Worm (Caenorhabditis elegans) whole organism, midembryonic: ENCODE data around the gene math-9.
"Not testable (repeated sequence)": the region's sequence is repeated elsewhere in the genome, so short reads cannot be mapped to it uniquely, and the experiment has no call there.

Source experiments
- T22C8.4 ChIP-seq: fragments of 200-800 bp; sonication (Bioruptor generic); IDR thresholded peaks from 2 replicates; pipeline ENCODE4 v1.3.6; 2022; ENCODE audit warnings: missing genetic modification characterization, missing compliant biosample characterization
- cog-1 ChIP-seq: sonication (generic microtip); optimal IDR thresholded peaks from 2 replicates; lab custom pipeline; 2016; ENCODE audit warnings: missing genetic modification characterization, missing compliant biosample characterization
- flt-1 ChIP-seq: fragments of 200-800 bp; sonication (Bioruptor generic); IDR thresholded peaks from 2 replicates; pipeline ENCODE4 v1.3.6; 2022; ENCODE audit warnings: missing genetic modification characterization, missing compliant biosample characterization
- klf-2 ChIP-seq: fragments of 200-800 bp; sonication (Bioruptor generic); conservative IDR thresholded peaks from 2 replicates; pipeline ENCODE4 v1.3.6; 2022; ENCODE audit warnings: missing genetic modification reagents, missing genetic modification characterization, missing compliant biosample characterization
- med-1 ChIP-seq: sonication (generic microtip); optimal IDR thresholded peaks from 2 replicates; lab custom pipeline; 2017; ENCODE audit warnings: missing genetic modification characterization, mild to moderate bottlenecking, missing compliant biosample characterization, antibody characterized with exemption, missing genetic modification reagents; ENCODE audit not compliant: insufficient read depth
- ref-1 ChIP-seq: fragments of 200-800 bp; sonication (Bioruptor generic); conservative IDR thresholded peaks from 2 replicates; pipeline ENCODE4 v1.3.6; 2022; ENCODE audit warnings: missing genetic modification reagents, missing genetic modification characterization, missing compliant biosample characterization
- tab-1 ChIP-seq: fragments of 200-800 bp; sonication (Bioruptor generic); IDR thresholded peaks from 2 replicates; pipeline ENCODE4 v1.3.6; 2022; ENCODE audit warnings: missing genetic modification characterization, missing compliant biosample characterization
- ztf-23 ChIP-seq: fragments of 200-800 bp; sonication (Bioruptor generic); IDR thresholded peaks from 2 replicates; pipeline ENCODE4 v1.3.6; 2022; ENCODE audit warnings: missing genetic modification reagents, missing genetic modification characterization, missing compliant biosample characterization
- ztf-29 ChIP-seq: fragments of 200-800 bp; sonication (Bioruptor generic); IDR thresholded peaks from 2 replicates; pipeline ENCODE4 v1.3.6; 2022; ENCODE audit warnings: missing genetic modification reagents, missing genetic modification characterization, missing compliant biosample characterization

Gene math-9

ce11 chrII:1882705-1883104 is 7.9 kb downstream of the math-9 start, which contains the start of gene math-5:
Gene math-5, minus strand, starts transcription at chrII:1882805.
- TF ChIP-seq ref-1 (GFP tag; lab: Robert Waterston, UW) (no peak), tab-1 (GFP tag; lab: Robert Waterston, UW) (no peak), cog-1 (no peak), ztf-23 (GFP tag; lab: Robert Waterston, UW) (no peak), med-1 (GFP tag; lab: Kevin White, UChicago) (no peak), T22C8.4 (GFP tag; lab: Robert Waterston, UW) (no peak), flt-1 (no peak), ztf-29 (no peak), klf-2 (GFP tag; lab: Robert Waterston, UW) (no peak)

ce11 chrII:1878663-1879062 is 11.9 kb downstream of the math-9 start, which contains the start of gene math-16:
Gene math-16, minus strand, starts transcription at chrII:1878763.
- no peak for TF ChIP-seq tab-1 (GFP tag; lab: Robert Waterston, UW)
- no peak for TF ChIP-seq med-1 (GFP tag; lab: Kevin White, UChicago)

ce11 chrII:1875658-1876057 is 14.9 kb downstream of the math-9 start, which contains the start of gene math-13:
Gene math-13, plus strand, starts transcription at chrII:1875958.
- TF ChIP-seq ztf-23 (GFP tag; lab: Robert Waterston, UW) (no peak), ztf-29 (no peak), klf-2 (GFP tag; lab: Robert Waterston, UW) (no peak), tab-1 (GFP tag; lab: Robert Waterston, UW) (no peak), ref-1 (GFP tag; lab: Robert Waterston, UW) (no peak), med-1 (GFP tag; lab: Kevin White, UChicago) (no peak), flt-1 (no peak), T22C8.4 (GFP tag; lab: Robert Waterston, UW) (no peak), cog-1 (no peak)

- TF ChIP-seq med-1 (GFP tag; lab: Kevin White, UChicago) (no peak), klf-2 (GFP tag; lab: Robert Waterston, UW) (no peak), cog-1 (no peak), tab-1 (GFP tag; lab: Robert Waterston, UW) (no peak), ztf-23 (GFP tag; lab: Robert Waterston, UW) (no peak), T22C8.4 (GFP tag; lab: Robert Waterston, UW) (no peak), ztf-29 (no peak), flt-1 (no peak)
Measured at ce11 chrII:1870875-1871592, 19.5 kb downstream of the math-9 start, which contains the start of gene math-10. Gene math-10, plus strand, starts transcription at chrII:1871542.

DNA sequence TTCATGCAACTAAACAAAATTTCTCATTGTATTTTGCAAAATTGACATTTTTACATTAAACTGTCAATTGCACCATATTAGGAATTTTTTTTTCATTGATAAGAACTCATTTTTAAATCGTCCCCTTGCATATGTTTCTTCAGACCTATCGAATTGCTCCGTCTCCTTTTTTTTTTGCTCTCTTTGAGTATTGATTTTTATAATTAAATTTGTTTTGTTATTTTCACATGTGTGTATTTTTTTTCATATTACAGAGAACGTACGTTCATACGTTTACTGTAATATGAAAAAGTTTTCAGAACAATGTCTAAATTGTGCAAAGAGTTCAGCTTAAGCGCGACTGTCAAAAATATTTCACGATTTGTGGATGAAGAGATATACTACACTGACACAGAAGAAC is 21.5 kb downstream of the math-9 start, which contains the start of gene math-14:
Gene math-14, plus strand, starts transcription at position 301 of the 400 bp plus-strand sequence.
- TF ChIP-seq T22C8.4 (GFP tag; lab: Robert Waterston, UW) (no peak), ztf-29 (no peak), med-1 (GFP tag; lab: Kevin White, UChicago) (no peak), tab-1 (GFP tag; lab: Robert Waterston, UW) (no peak), flt-1 (no peak), klf-2 (GFP tag; lab: Robert Waterston, UW) (no peak), ztf-23 (GFP tag; lab: Robert Waterston, UW) (no peak), ref-1 (GFP tag; lab: Robert Waterston, UW) (no peak), cog-1 (no peak)

ce11 chrII:1865683-1866431 is 24.7 kb downstream of the math-9 start, which contains the start of gene math-15:
Gene math-15, plus strand, starts transcription at chrII:1866381.
- no peak for TF ChIP-seq cog-1
- TF ChIP-seq tab-1 (GFP tag; lab: Robert Waterston, UW): no peak
- TF ChIP-seq ztf-29: no peak
- TF ChIP-seq flt-1: no peak
- TF ChIP-seq T22C8.4 (GFP tag; lab: Robert Waterston, UW): no peak
- TF ChIP-seq klf-2 (GFP tag; lab: Robert Waterston, UW): no peak
- TF ChIP-seq med-1 (GFP tag; lab: Kevin White, UChicago): no peak
- no peak for TF ChIP-seq ref-1 (GFP tag; lab: Robert Waterston, UW)

- TF ChIP-seq klf-2 (GFP tag; lab: Robert Waterston, UW) (no peak), ztf-29 (no peak), ztf-23 (GFP tag; lab: Robert Waterston, UW) (no peak), T22C8.4 (GFP tag; lab: Robert Waterston, UW) (no peak), flt-1 (no peak), ref-1 (GFP tag; lab: Robert Waterston, UW) (no peak), med-1 (GFP tag; lab: Kevin White, UChicago) (no peak), cog-1 (no peak), tab-1 (GFP tag; lab: Robert Waterston, UW) (no peak)
Measured at ce11 chrII:1864278-1864677, 26.3 kb downstream of the math-9 start, which contains the start of gene C16C4.17. Gene C16C4.17, plus strand, starts transcription at chrII:1864578.

ce11 chrII:1862334-1862733 is 28.2 kb downstream of the math-9 start, which contains the start of gene fbxb-98:
Gene fbxb-98, plus strand, starts transcription at chrII:1862634.
- TF ChIP-seq ref-1 (GFP tag; lab: Robert Waterston, UW); med-1 (GFP tag; lab: Kevin White, UChicago); klf-2 (GFP tag; lab: Robert Waterston, UW): not testable (repeated sequence)

DNA sequence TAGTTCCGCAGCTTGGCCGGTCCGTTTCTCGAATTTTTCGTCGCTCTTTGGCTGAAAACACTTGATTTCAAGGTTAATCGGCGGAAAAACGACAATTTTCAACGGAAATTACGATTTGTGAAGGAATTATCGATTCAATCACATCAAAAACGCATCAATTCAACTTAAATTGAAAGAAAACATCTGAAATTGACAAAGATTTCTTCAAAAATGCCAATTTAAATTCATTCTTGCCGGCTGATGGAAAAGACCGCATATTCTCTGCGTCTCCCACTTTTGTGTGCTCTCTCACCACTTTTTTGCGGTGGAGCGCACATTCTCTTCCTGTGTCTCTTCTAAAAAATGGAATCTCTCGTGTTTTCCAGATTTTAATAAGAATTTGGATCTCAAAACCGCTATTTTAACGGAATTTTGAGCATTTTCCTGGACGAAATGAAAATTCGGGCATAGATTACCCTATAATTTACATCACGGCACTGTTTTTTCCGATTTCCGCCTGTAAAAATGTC is 29.2 kb downstream of the math-9 start, which contains the start of gene C16C4.18:
Gene C16C4.18, minus strand, starts transcription at position 51 of the 509 bp plus-strand sequence.
- not testable (repeated sequence) for TF ChIP-seq ztf-29; tab-1 (GFP tag; lab: Robert Waterston, UW); flt-1
